Fruit fly (Drosophila melanogaster) whole organism, wandering third instar larva: Measurements from ENCODE around the gene flfl.

Experiments
- Abd-B ChIP-seq: fragments of >200 bp; optimal IDR thresholded peaks from 2 replicates; lab custom pipeline; 2017; ENCODE audit warnings: missing biosample characterization, missing genetic modification characterization
- CG32264 ChIP-seq: fragments of 200-800 bp; sonication (Bioruptor generic); optimal IDR thresholded peaks from 2 replicates; lab custom pipeline; 2016; ENCODE audit warnings: missing biosample characterization, missing genetic modification characterization
- CG9705 ChIP-seq: fragments of 200-800 bp; sonication (Bioruptor generic); optimal IDR thresholded peaks from 2 replicates; lab custom pipeline; 2018; ENCODE audit warnings: missing biosample characterization, mild to moderate bottlenecking, missing genetic modification characterization
- CrebA ChIP-seq: fragments of 200-800 bp; sonication (Bioruptor generic); optimal IDR thresholded peaks from 2 replicates; lab custom pipeline; 2016; ENCODE audit warnings: missing biosample characterization, mild to moderate bottlenecking, missing genetic modification characterization, borderline replicate concordance
- Dfd ChIP-seq: fragments of >200 bp; optimal IDR thresholded peaks from 2 replicates; lab custom pipeline; 2017; ENCODE audit warnings: missing biosample characterization, missing genetic modification characterization
- HLH106 ChIP-seq: fragments of 200-800 bp; optimal IDR thresholded peaks from 3 replicates; lab custom pipeline; 2019; ENCODE audit warnings: missing biosample characterization, mild to moderate bottlenecking, missing genetic modification characterization, moderate library complexity
- Hnf4 ChIP-seq: fragments of 200-800 bp; sonication (Bioruptor generic); optimal IDR thresholded peaks from 2 replicates; lab custom pipeline; 2016; ENCODE audit warnings: missing biosample characterization, mild to moderate bottlenecking, missing genetic modification characterization
- Hr78 ChIP-seq: fragments of >200 bp; optimal IDR thresholded peaks from 2 replicates; lab custom pipeline; 2017; ENCODE audit warnings: missing biosample characterization, missing genetic modification characterization
- Hr83 ChIP-seq: fragments of 200-300 bp; sonication (Bioruptor generic); optimal IDR thresholded peaks from 2 replicates; lab custom pipeline; 2016; ENCODE audit warnings: missing biosample characterization, mild to moderate bottlenecking, missing genetic modification characterization, moderate library complexity; ENCODE audit not compliant: poor library complexity, severe bottlenecking
- Jra ChIP-seq: sonication (Bioruptor generic); optimal IDR thresholded peaks from 2 replicates; lab custom pipeline; 2016; ENCODE audit warnings: missing biosample characterization, missing genetic modification characterization
- Mio ChIP-seq: sonication (Bioruptor generic); optimal IDR thresholded peaks from 2 replicates; lab custom pipeline; 2016; ENCODE audit warnings: missing biosample characterization, missing genetic modification characterization
- Myc ChIP-seq: fragments of >200 bp; optimal IDR thresholded peaks from 2 replicates; lab custom pipeline; 2017
- N ChIP-seq: fragments of >200 bp; optimal IDR thresholded peaks from 2 replicates; lab custom pipeline; 2018; ENCODE audit warnings: missing biosample characterization, missing external identifiers, missing genetic modification characterization
- OdsH ChIP-seq: fragments of 200-800 bp; sonication (Bioruptor generic); optimal IDR thresholded peaks from 2 replicates; lab custom pipeline; 2016; ENCODE audit warnings: missing biosample characterization, mild to moderate bottlenecking, missing genetic modification characterization
- Rel ChIP-seq, 2 experiments: fragments of 200-800 bp; sonication (Bioruptor generic) in 1 of 2; optimal IDR thresholded peaks; 2 replicates in 1 of 2; 3 replicates in 1 of 2; lab custom pipeline; 2016 to 2019; ENCODE audit warnings: mild to moderate bottlenecking in 2 of 2, missing biosample characterization in 2 of 2, missing genetic modification characterization in 2 of 2, moderate library complexity in 1 of 2
- Sp1 ChIP-seq: fragments of 200-800 bp; sonication (Bioruptor generic); optimal IDR thresholded peaks from 3 replicates; lab custom pipeline; 2019; ENCODE audit warnings: missing biosample characterization, mild to moderate bottlenecking, missing genetic modification characterization, moderate library complexity
- br ChIP-seq: fragments of 200-800 bp; sonication (Bioruptor generic); optimal IDR thresholded peaks from 2 replicates; lab custom pipeline; 2016; ENCODE audit warnings: missing biosample characterization, missing genetic modification characterization
- brk ChIP-seq: fragments of 200-800 bp; sonication (Bioruptor generic); optimal IDR thresholded peaks from 2 replicates; lab custom pipeline; 2016; ENCODE audit warnings: missing biosample characterization, mild to moderate bottlenecking, missing genetic modification characterization
- dl ChIP-seq, 2 experiments: fragments of 175-275, 200-275 bp in 1 of 2; fragments of 200-275 bp in 1 of 2; sonication (Bioruptor generic); optimal IDR thresholded peaks; lab custom pipeline; 2018; ENCODE audit warnings: mild to moderate bottlenecking in 2 of 2, missing biosample characterization in 2 of 2, missing genetic modification characterization in 2 of 2, moderate library complexity in 2 of 2; ENCODE audit not compliant: partially characterized antibody in 2 of 2, insufficient read depth in 1 of 2
- dmrt93B ChIP-seq: fragments of 200-800 bp; sonication (Bioruptor generic); optimal IDR thresholded peaks from 2 replicates; lab custom pipeline; 2018; ENCODE audit warnings: missing biosample characterization, mild to moderate bottlenecking, missing genetic modification characterization
- dsf ChIP-seq: sonication (Bioruptor generic); optimal IDR thresholded peaks from 2 replicates; lab custom pipeline; 2016; ENCODE audit warnings: missing biosample characterization, missing genetic modification characterization, borderline replicate concordance
- ey ChIP-seq: fragments of 200-800 bp; sonication (Bioruptor generic); optimal IDR thresholded peaks from 2 replicates; lab custom pipeline; 2016; ENCODE audit warnings: missing biosample characterization, missing genetic modification characterization
- foxo ChIP-seq, 2 experiments: fragments of 200-800 bp; sonication (Bioruptor generic); optimal IDR thresholded peaks; 2 replicates in 1 of 2; 3 replicates in 1 of 2; lab custom pipeline; 2016 to 2017; ENCODE audit warnings: missing biosample characterization in 2 of 2, missing genetic modification characterization in 2 of 2
- fru ChIP-seq: fragments of 200-800 bp; sonication (Bioruptor generic); optimal IDR thresholded peaks from 3 replicates; lab custom pipeline; 2016; ENCODE audit warnings: missing biosample characterization, mild to moderate bottlenecking, missing genetic modification characterization
- h ChIP-seq: fragments of 200-800 bp; sonication (Bioruptor generic); optimal IDR thresholded peaks from 3 replicates; lab custom pipeline; 2016; ENCODE audit warnings: missing biosample characterization, mild to moderate bottlenecking, missing genetic modification characterization
- jim ChIP-seq: fragments of 175-275, 200-325 bp; sonication (Bioruptor generic); optimal IDR thresholded peaks from 2 replicates; lab custom pipeline; 2016; ENCODE audit warnings: missing biosample characterization, mild to moderate bottlenecking, missing genetic modification characterization
- rgr ChIP-seq: fragments of 200-800 bp; sonication (Bioruptor generic); optimal IDR thresholded peaks from 3 replicates; lab custom pipeline; 2016; ENCODE audit warnings: missing biosample characterization, mild to moderate bottlenecking, missing genetic modification characterization
- sv ChIP-seq: fragments of 200-800 bp; sonication (Bioruptor generic); optimal IDR thresholded peaks from 3 replicates; lab custom pipeline; 2016; ENCODE audit warnings: missing biosample characterization, missing genetic modification characterization
- tai ChIP-seq: sonication (Bioruptor generic); optimal IDR thresholded peaks from 2 replicates; lab custom pipeline; 2016; ENCODE audit warnings: missing biosample characterization, missing genetic modification characterization
- usp ChIP-seq: fragments of >200 bp; optimal IDR thresholded peaks from 2 replicates; lab custom pipeline; 2017; ENCODE audit warnings: missing biosample characterization, missing genetic modification characterization
- woc ChIP-seq: sonication (Bioruptor generic); optimal IDR thresholded peaks from 2 replicates; lab custom pipeline; 2016; ENCODE audit warnings: missing biosample characterization, mild to moderate bottlenecking, missing genetic modification characterization

The flfl gene

dm6 chr3R:13724029-13724638, 40.4 kb downstream of the flfl start:
- no peak for TF ChIP-seq tai (GFP tag; lab: Kevin White, UChicago)
- TF ChIP-seq Jra: no peak
- no peak for TF ChIP-seq dmrt93B (GFP tag; lab: Kevin White, UChicago)

- TF ChIP-seq woc (GFP tag; lab: Kevin White, UChicago): no peak
- no peak for TF ChIP-seq Mio (GFP tag; lab: Kevin White, UChicago)
- no peak for TF ChIP-seq Hr78 (GFP tag; lab: Kevin White, UChicago)
- no peak for TF ChIP-seq HLH106
- no peak for TF ChIP-seq sv (GFP tag; lab: Kevin White, UChicago)
- no peak for TF ChIP-seq dmrt93B (GFP tag; lab: Kevin White, UChicago)
These were observed 43.1 kb downstream of the flfl start for dm6 chr3R:13726795-13727194.

dm6 chr3R:13728897-13729296, 45.2 kb downstream of the flfl start:
- TF ChIP-seq brk (GFP tag; lab: Kevin White, UChicago) (no peak), usp (no peak), Myc (lab: Kevin White, UChicago) (no peak), Sp1 (GFP tag; lab: Kevin White, UChicago) (no peak), tai (GFP tag; lab: Kevin White, UChicago) (no peak), fru (no peak), OdsH (GFP tag; lab: Kevin White, UChicago) (no peak), CG9705 (GFP tag; lab: Kevin White, UChicago) (no peak), dsf (GFP tag; lab: Kevin White, UChicago) (no peak), rgr (GFP tag; lab: Kevin White, UChicago) (no peak), Hr83 (GFP tag; lab: Kevin White, UChicago) (no peak), sv (GFP tag; lab: Kevin White, UChicago) (no peak)

- TF ChIP-seq dl (GFP tag; optimal IDR thresholded peaks at IDR 0.05; lab: Kevin White, UChicago; ENCODE audit: insufficient read depth in 1 of 2, partially characterized antibody in 2 of 2): no peak
These were observed 46.3 kb downstream of the flfl start for dm6 chr3R:13730005-13730404.

dm6 chr3R:13735304-13735898, 51.7 kb downstream of the flfl start:
- TF ChIP-seq dsf (GFP tag; lab: Kevin White, UChicago) (no peak), CrebA (GFP tag; lab: Kevin White, UChicago) (no peak), Hr83 (GFP tag; lab: Kevin White, UChicago) (no peak), jim (GFP tag; lab: Kevin White, UChicago) (no peak), Myc (lab: Kevin White, UChicago) (no peak), tai (GFP tag; lab: Kevin White, UChicago) (no peak), CG32264 (GFP tag; lab: Kevin White, UChicago) (no peak), h (GFP tag; lab: Kevin White, UChicago) (no peak), N (GFP tag; lab: Kevin White, UChicago) (no peak), br (no peak), Hnf4 (GFP tag; lab: Kevin White, UChicago) (no peak), Dfd (GFP tag; lab: Kevin White, UChicago) (no peak), ey (no peak), dl (GFP tag; optimal IDR thresholded peaks at IDR 0.05; lab: Kevin White, UChicago; ENCODE audit: insufficient read depth in 1 of 2, partially characterized antibody in 2 of 2) (no peak), rgr (GFP tag; lab: Kevin White, UChicago) (no peak), Rel (GFP tag; optimal IDR thresholded peaks at IDR 0.05; lab: Kevin White, UChicago) (no peak), Rel (tag; optimal IDR thresholded peaks at IDR 0.05; lab: Kevin White, UChicago) (no peak), Sp1 (GFP tag; lab: Kevin White, UChicago) (no peak), foxo (GFP tag; optimal IDR thresholded peaks at IDR 0.05; lab: Kevin White, UChicago) (no peak), Abd-B (GFP tag; lab: Kevin White, UChicago) (no peak)
